Worm (Caenorhabditis elegans) whole organism, L3 larva: ENCODE results near the gene nmur-2.

Experiments
- fos-1 ChIP-seq: fragments of 150-350 bp; optimal IDR thresholded peaks from 2 replicates; lab custom pipeline; 2014; ENCODE audit warnings: missing biosample characterization, missing genetic modification characterization
- pqm-1 ChIP-seq: fragments of 150-350 bp; optimal IDR thresholded peaks from 2 replicates; lab custom pipeline; 2017; ENCODE audit warnings: missing biosample characterization, missing genetic modification characterization, inconsistent platforms
- snpc-4 ChIP-seq: fragments of 150-350 bp; optimal IDR thresholded peaks from 2 replicates; lab custom pipeline; 2014; ENCODE audit warnings: missing biosample characterization, missing genetic modification characterization
- zag-1 ChIP-seq: fragments of 150-350 bp; optimal IDR thresholded peaks from 2 replicates; lab custom pipeline; 2014; ENCODE audit warnings: missing biosample characterization, missing genetic modification characterization

DNA sequence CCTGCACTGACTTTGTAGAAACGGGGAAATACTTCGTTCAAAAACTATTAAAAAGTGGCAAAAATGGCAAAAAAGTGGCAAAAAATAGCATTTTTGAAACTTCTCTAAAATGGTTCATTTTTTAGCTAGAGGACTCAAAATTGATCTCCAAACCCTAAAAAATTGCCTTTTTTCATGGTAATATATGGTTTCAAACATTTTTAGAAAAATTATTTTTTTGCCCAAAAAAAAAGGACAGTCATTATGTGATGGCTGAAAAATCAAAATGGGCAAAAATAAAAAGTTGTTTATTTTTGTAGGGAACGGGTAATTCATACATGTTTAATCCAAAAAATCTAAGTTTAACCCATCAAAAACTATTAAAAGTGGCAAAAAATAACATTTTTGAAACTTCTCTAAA is 36.9 kb downstream of the nmur-2 start:
- TF ChIP-seq zag-1 (tag; lab: Kevin White, UChicago), result no peak
- no peak for TF ChIP-seq pqm-1 (tag; lab: Kevin White, UChicago)
- TF ChIP-seq fos-1, result no peak
- no peak for TF ChIP-seq snpc-4
